Worm (Caenorhabditis elegans) whole organism, L3 larva: ENCODE measurements around the gene ZK470.1.

Experiments
- R02D3.7 ChIP-seq: fragments of 150-350 bp; optimal IDR thresholded peaks from 2 replicates; lab custom pipeline; 2014; ENCODE audit warnings: missing biosample characterization, missing genetic modification characterization
- aly-2 ChIP-seq: fragments of 150-350 bp; optimal IDR thresholded peaks from 2 replicates; lab custom pipeline; 2014; ENCODE audit warnings: missing biosample characterization, missing genetic modification characterization
- ceh-28 ChIP-seq: fragments of 150-350 bp; optimal IDR thresholded peaks from 2 replicates; lab custom pipeline; 2014; ENCODE audit warnings: missing biosample characterization, missing genetic modification reagents, missing genetic modification characterization
- ceh-82 ChIP-seq: fragments of 150-350 bp; optimal IDR thresholded peaks from 2 replicates; lab custom pipeline; 2014; ENCODE audit warnings: missing biosample characterization, missing genetic modification characterization
- ceh-9 ChIP-seq: sonication (generic microtip); optimal IDR thresholded peaks from 2 replicates; lab custom pipeline; 2018; ENCODE audit warnings: missing biosample characterization, missing genetic modification characterization
- egl-27 ChIP-seq: sonication (generic microtip); optimal IDR thresholded peaks from 4 replicates; lab custom pipeline; 2017; ENCODE audit warnings: missing biosample characterization, missing genetic modification reagents, missing genetic modification characterization
- egl-5 ChIP-seq: fragments of 150-350 bp; optimal IDR thresholded peaks from 2 replicates; lab custom pipeline; 2017; ENCODE audit warnings: missing biosample characterization, missing genetic modification reagents, missing genetic modification characterization, inconsistent platforms
- elt-1 ChIP-seq: fragments of 150-350 bp; optimal IDR thresholded peaks from 2 replicates; lab custom pipeline; 2014; ENCODE audit warnings: missing biosample characterization, missing genetic modification characterization
- elt-2 ChIP-seq: sonication (generic microtip); optimal IDR thresholded peaks from 2 replicates; lab custom pipeline; 2016; ENCODE audit warnings: missing genetic modification reagents, mild to moderate bottlenecking, missing genetic modification characterization, missing compliant biosample characterization
- elt-3 ChIP-seq, 3 experiments: fragments of 150-350 bp in 1 of 3; sonication (generic microtip) in 2 of 3; optimal IDR thresholded peaks; 2 replicates in 2 of 3; 4 replicates in 1 of 3; lab custom pipeline; 2014 to 2017; ENCODE audit warnings: missing biosample characterization in 3 of 3, missing genetic modification characterization in 3 of 3
- eor-1 ChIP-seq, 2 experiments: fragments of 150-350 bp; optimal IDR thresholded peaks; 2 replicates each; lab custom pipeline; 2014 to 2018; ENCODE audit warnings: missing biosample characterization in 2 of 2, missing genetic modification characterization in 2 of 2
- fkh-10 ChIP-seq: sonication (generic microtip); optimal IDR thresholded peaks from 2 replicates; lab custom pipeline; 2017; ENCODE audit warnings: missing biosample characterization, missing genetic modification reagents, missing genetic modification characterization
- fkh-2 ChIP-seq: fragments of 150-350 bp; optimal IDR thresholded peaks from 2 replicates; lab custom pipeline; 2014; ENCODE audit warnings: missing biosample characterization, missing genetic modification reagents, missing genetic modification characterization
- fos-1 ChIP-seq: fragments of 150-350 bp; optimal IDR thresholded peaks from 2 replicates; lab custom pipeline; 2014; ENCODE audit warnings: missing biosample characterization, missing genetic modification characterization
- hmg-11 ChIP-seq: sonication (generic microtip); optimal IDR thresholded peaks from 2 replicates; lab custom pipeline; 2016; ENCODE audit warnings: missing genetic modification characterization, missing compliant biosample characterization
- jun-1 ChIP-seq: fragments of 150-350 bp; optimal IDR thresholded peaks from 2 replicates; lab custom pipeline; 2014; ENCODE audit warnings: missing biosample characterization, missing genetic modification reagents, missing genetic modification characterization
- lin-15B ChIP-seq: fragments of 150-350 bp; optimal IDR thresholded peaks from 2 replicates; lab custom pipeline; 2014; ENCODE audit warnings: missing biosample characterization, missing genetic modification characterization
- lsy-12 ChIP-seq: sonication (generic microtip); optimal IDR thresholded peaks from 2 replicates; lab custom pipeline; 2016; ENCODE audit warnings: mild to moderate bottlenecking, missing genetic modification characterization, missing compliant biosample characterization
- mdl-1 ChIP-seq: fragments of 150-350 bp; optimal IDR thresholded peaks from 2 replicates; lab custom pipeline; 2014; ENCODE audit warnings: missing biosample characterization, missing genetic modification characterization
- mml-1 ChIP-seq: fragments of 150-350 bp; sonication (generic microtip); optimal IDR thresholded peaks from 3 replicates; lab custom pipeline; 2014; ENCODE audit warnings: missing biosample characterization, missing genetic modification characterization
- nfya-1 ChIP-seq: sonication (generic microtip); optimal IDR thresholded peaks from 2 replicates; lab custom pipeline; 2017; ENCODE audit warnings: missing genetic modification characterization, mild to moderate bottlenecking, missing compliant biosample characterization, antibody characterized with exemption, moderate library complexity; ENCODE audit not compliant: insufficient read depth
- nhr-12 ChIP-seq: fragments of 150-350 bp; optimal IDR thresholded peaks from 2 replicates; lab custom pipeline; 2014; ENCODE audit warnings: missing biosample characterization, missing genetic modification characterization
- nhr-23 ChIP-seq: fragments of 150-350 bp; optimal IDR thresholded peaks from 2 replicates; lab custom pipeline; 2014; ENCODE audit warnings: missing biosample characterization, missing genetic modification reagents, missing genetic modification characterization
- nhr-237 ChIP-seq: fragments of 150-350 bp; optimal IDR thresholded peaks from 2 replicates; lab custom pipeline; 2014; ENCODE audit warnings: missing biosample characterization, missing genetic modification characterization
- nhr-25 ChIP-seq: sonication (generic microtip); optimal IDR thresholded peaks from 2 replicates; lab custom pipeline; 2017; ENCODE audit warnings: missing biosample characterization, missing genetic modification characterization
- nhr-28 ChIP-seq: fragments of 150-350 bp; optimal IDR thresholded peaks from 2 replicates; lab custom pipeline; 2014; ENCODE audit warnings: missing biosample characterization, missing genetic modification characterization
- nhr-43 ChIP-seq: sonication (generic microtip); optimal IDR thresholded peaks from 2 replicates; lab custom pipeline; 2016; ENCODE audit warnings: mild to moderate bottlenecking, missing genetic modification characterization, missing compliant biosample characterization; ENCODE audit not compliant: poor library complexity, severe bottlenecking
- nhr-67 ChIP-seq: fragments of 150-350 bp; optimal IDR thresholded peaks from 2 replicates; lab custom pipeline; 2014; ENCODE audit warnings: missing biosample characterization, missing genetic modification characterization
- nhr-76 ChIP-seq: fragments of 150-350 bp; sonication (generic microtip); optimal IDR thresholded peaks from 5 replicates; lab custom pipeline; 2014; ENCODE audit warnings: missing biosample characterization, missing genetic modification characterization
- nhr-77 ChIP-seq: fragments of 150-350 bp; optimal IDR thresholded peaks from 2 replicates; lab custom pipeline; 2014; ENCODE audit warnings: missing biosample characterization, missing genetic modification characterization
- pha-4 ChIP-seq: fragments of 150-350 bp; optimal IDR thresholded peaks from 2 replicates; lab custom pipeline; 2014; ENCODE audit warnings: missing biosample characterization, missing genetic modification reagents, missing genetic modification characterization
- pqm-1 ChIP-seq: fragments of 150-350 bp; optimal IDR thresholded peaks from 2 replicates; lab custom pipeline; 2017; ENCODE audit warnings: missing biosample characterization, missing genetic modification characterization, inconsistent platforms
- skn-1 ChIP-seq: fragments of 150-350 bp; optimal IDR thresholded peaks from 2 replicates; lab custom pipeline; 2014; ENCODE audit warnings: missing biosample characterization, missing genetic modification characterization
- tbx-2 ChIP-seq: sonication (generic microtip); optimal IDR thresholded peaks from 2 replicates; lab custom pipeline; 2016; ENCODE audit warnings: mild to moderate bottlenecking, missing genetic modification characterization, missing compliant biosample characterization
- unc-62 ChIP-seq: fragments of 150-350 bp; sonication (generic microtip); optimal IDR thresholded peaks from 4 replicates; lab custom pipeline; 2014; ENCODE audit warnings: missing biosample characterization, missing genetic modification reagents, missing genetic modification characterization
- ztf-11 ChIP-seq: fragments of 150-350 bp; optimal IDR thresholded peaks from 2 replicates; lab custom pipeline; 2014; ENCODE audit warnings: missing biosample characterization, missing genetic modification characterization
- ztf-4 ChIP-seq: fragments of 150-350 bp; optimal IDR thresholded peaks from 2 replicates; lab custom pipeline; 2014; ENCODE audit warnings: missing biosample characterization, missing genetic modification characterization

ZK470.1 gene

ce11 chrX:4123368-4123767 is 40.1 kb upstream of the ZK470.1 start:
- no peak for TF ChIP-seq elt-3 (tag; optimal IDR thresholded peaks at IDR 0.05; lab: Kevin White, UChicago)
- TF ChIP-seq R02D3.7 (tag; lab: Kevin White, UChicago), result no peak
- TF ChIP-seq fkh-10 (GFP tag; lab: Kevin White, UChicago), result no peak
- TF ChIP-seq ceh-82 (tag; lab: Kevin White, UChicago), result no peak
- no peak for TF ChIP-seq nhr-23 (tag; lab: Kevin White, UChicago)
- no peak for TF ChIP-seq nhr-25 (tag; lab: Kevin White, UChicago)
- TF ChIP-seq elt-2 (tag; lab: Kevin White, UChicago), result no peak
- no peak for TF ChIP-seq eor-1 (tag; optimal IDR thresholded peaks at IDR 0.05; lab: Kevin White, UChicago)
- no peak for TF ChIP-seq ztf-11 (tag; lab: Kevin White, UChicago)
- TF ChIP-seq nhr-237 (tag; lab: Kevin White, UChicago), result no peak
- TF ChIP-seq fkh-2 (tag; lab: Kevin White, UChicago), result no peak
- TF ChIP-seq mml-1 (tag; lab: Kevin White, UChicago), result no peak
- no peak for TF ChIP-seq nhr-12 (tag; lab: Kevin White, UChicago)
- TF ChIP-seq lsy-12, result no peak
- no peak for TF ChIP-seq skn-1 (tag; lab: Kevin White, UChicago)

ce11 chrX:4125165-4125803 is 38.2 kb upstream of the ZK470.1 start:
- TF ChIP-seq jun-1 (tag; lab: Kevin White, UChicago), result no peak
- no peak for TF ChIP-seq fkh-2 (tag; lab: Kevin White, UChicago)
- no peak for TF ChIP-seq egl-27 (tag; lab: Kevin White, UChicago)
- no peak for TF ChIP-seq nhr-25 (tag; lab: Kevin White, UChicago)
- TF ChIP-seq fos-1 (tag; lab: Kevin White, UChicago), result no peak
- TF ChIP-seq mdl-1, result no peak
- no peak for TF ChIP-seq unc-62 (GFP tag; lab: Kevin White, UChicago)
- TF ChIP-seq lin-15B (tag; lab: Kevin White, UChicago), result no peak
- TF ChIP-seq pha-4 (tag; lab: Kevin White, UChicago), result no peak
- TF ChIP-seq hmg-11 (tag; lab: Kevin White, UChicago), result no peak
- no peak for TF ChIP-seq aly-2 (tag; lab: Kevin White, UChicago)
- TF ChIP-seq nhr-43, result no peak
- TF ChIP-seq nhr-67 (tag; lab: Kevin White, UChicago), result no peak
- no peak for TF ChIP-seq pqm-1
- no peak for TF ChIP-seq elt-1
- no peak for TF ChIP-seq lsy-12
- TF ChIP-seq skn-1 (tag; lab: Kevin White, UChicago), result no peak
- TF ChIP-seq nhr-77, result no peak
- TF ChIP-seq ztf-4 (tag; lab: Kevin White, UChicago), result no peak
- no peak for TF ChIP-seq nhr-76

- no peak for TF ChIP-seq nhr-77
- no peak for TF ChIP-seq ceh-9 (tag; lab: Kevin White, UChicago)
- TF ChIP-seq fkh-2 (tag; lab: Kevin White, UChicago), result no peak
- TF ChIP-seq elt-2 (tag; lab: Kevin White, UChicago), result no peak
- no peak for TF ChIP-seq elt-1
- TF ChIP-seq nhr-28 (tag; lab: Kevin White, UChicago), result no peak
- no peak for TF ChIP-seq egl-5 (tag; lab: Kevin White, UChicago)
- TF ChIP-seq hmg-11 (tag; lab: Kevin White, UChicago), result no peak
- TF ChIP-seq pqm-1, result no peak
- no peak for TF ChIP-seq nhr-76
- TF ChIP-seq, all 47 proteins: peak for 0
Measured at ce11 chrX:4128684-4129083, 34.8 kb upstream of the ZK470.1 start.

ce11 chrX:4131354-4131753 is 32.1 kb upstream of the ZK470.1 start:
- TF ChIP-seq nfya-1 (peak; percentile 6), nhr-25 (tag; lab: Kevin White, UChicago) (no peak)
- TF ChIP-seq, all 47 proteins: peak for 1

ce11 chrX:4132243-4132642 is 31.2 kb upstream of the ZK470.1 start:
- TF ChIP-seq elt-1 (peak; percentile 48), nfya-1 (peak; percentile 44), nhr-25 (tag; lab: Kevin White, UChicago) (peak; percentile 88), nhr-76 (no peak), egl-5 (tag; lab: Kevin White, UChicago) (peak; percentile 28), jun-1 (tag; lab: Kevin White, UChicago) (peak; percentile 69), tbx-2 (tag; lab: Kevin White, UChicago) (peak; percentile 56), nhr-23 (tag; lab: Kevin White, UChicago) (peak; percentile 94), ztf-4 (tag; lab: Kevin White, UChicago) (peak; percentile 79), egl-27 (tag; lab: Kevin White, UChicago) (peak; percentile 1), nhr-43 (peak; percentile 95), mdl-1 (no peak), pqm-1 (peak; percentile 43), elt-3 (tag; optimal IDR thresholded peaks at IDR 0.05; lab: Kevin White, UChicago) (peak; percentile 22 to 37 (median 29)), aly-2 (tag; lab: Kevin White, UChicago) (no peak), ceh-28 (tag; lab: Kevin White, UChicago) (peak; percentile 76)
